Fruit fly (Drosophila melanogaster) whole organism, prepupa: ENCODE results near the gene Rdl.

Experiments used
- Blimp-1 ChIP-seq: fragments of 200-800 bp; sonication (Bioruptor generic); optimal IDR thresholded peaks from 3 replicates; lab custom pipeline; 2017; ENCODE audit warnings: missing biosample characterization, missing genetic modification characterization, mild to moderate bottlenecking, moderate library complexity, missing genetic modification reagents
- CG10669 ChIP-seq: fragments of 200-800 bp; sonication (Bioruptor generic); optimal IDR thresholded peaks from 3 replicates; lab custom pipeline; 2018; ENCODE audit warnings: missing biosample characterization, mild to moderate bottlenecking, missing genetic modification characterization, moderate library complexity
- CG11294 ChIP-seq: fragments of 200-800 bp; sonication (Bioruptor generic); IDR thresholded peaks from 2 replicates; pipeline ENCODE4 v1.3.6; 2022; ENCODE audit warnings: missing biosample characterization, missing genetic modification characterization
- CG11762 ChIP-seq: fragments of 200-800 bp; sonication (Bioruptor generic); optimal IDR thresholded peaks from 3 replicates; lab custom pipeline; 2016; ENCODE audit warnings: missing biosample characterization, missing genetic modification characterization; ENCODE audit not compliant: insufficient read depth
- CG15336 ChIP-seq: fragments of 200-800 bp; sonication (Bioruptor generic); IDR thresholded peaks from 2 replicates; pipeline ENCODE4 v1.3.6; 2022; ENCODE audit warnings: missing biosample characterization, missing genetic modification characterization
- CG1621 ChIP-seq: fragments of 200-800 bp; sonication (Bioruptor generic); optimal IDR thresholded peaks from 3 replicates; lab custom pipeline; 2018; ENCODE audit warnings: missing biosample characterization, mild to moderate bottlenecking, missing genetic modification characterization
- CG3032 ChIP-seq: fragments of 200-800 bp; optimal IDR thresholded peaks from 2 replicates; lab custom pipeline; 2019; ENCODE audit warnings: missing biosample characterization, mild to moderate bottlenecking, missing genetic modification characterization, moderate library complexity
- CG31627 ChIP-seq: fragments of 200-800 bp; sonication (Bioruptor generic); optimal IDR thresholded peaks from 3 replicates; lab custom pipeline; 2016; ENCODE audit warnings: missing biosample characterization, missing genetic modification characterization
- CG32006 ChIP-seq: fragments of 200-800 bp; sonication (Bioruptor generic); optimal IDR thresholded peaks from 3 replicates; lab custom pipeline; 2017; ENCODE audit warnings: missing biosample characterization, mild to moderate bottlenecking, missing genetic modification characterization
- CG34406 ChIP-seq: fragments of 200-800 bp; sonication (Bioruptor generic); optimal IDR thresholded peaks from 3 replicates; lab custom pipeline; 2016; ENCODE audit warnings: missing biosample characterization, missing genetic modification characterization
- CG3919 ChIP-seq: fragments of 200-800 bp; sonication (Bioruptor generic); optimal IDR thresholded peaks from 3 replicates; lab custom pipeline; 2016; ENCODE audit warnings: missing biosample characterization, missing genetic modification characterization
- CG6163 ChIP-seq: fragments of 200-800 bp; sonication (Bioruptor generic); IDR thresholded peaks from 3 replicates; pipeline ENCODE4 v1.3.6; 2022; ENCODE audit warnings: missing biosample characterization, missing genetic modification characterization
- CG6808 ChIP-seq: fragments of 200-800 bp; sonication (Bioruptor generic); optimal IDR thresholded peaks from 3 replicates; lab custom pipeline; 2017; ENCODE audit warnings: missing biosample characterization, missing genetic modification characterization, mild to moderate bottlenecking, moderate library complexity, missing genetic modification reagents
- CG7368 ChIP-seq: fragments of 200-800 bp; sonication (Bioruptor generic); optimal IDR thresholded peaks from 3 replicates; lab custom pipeline; 2016; ENCODE audit warnings: missing biosample characterization, missing genetic modification characterization
- CG8119 ChIP-seq: fragments of 200-800 bp; sonication (Bioruptor generic); IDR thresholded peaks from 3 replicates; pipeline ENCODE4 v1.3.6; 2022; ENCODE audit warnings: missing biosample characterization, missing genetic modification characterization
- CG8319 ChIP-seq: fragments of 200-800 bp; sonication (Bioruptor generic); optimal IDR thresholded peaks from 3 replicates; lab custom pipeline; 2016; ENCODE audit warnings: missing biosample characterization, missing genetic modification characterization
- CG8632 ChIP-seq: fragments of 200-800 bp; sonication (Bioruptor generic); optimal IDR thresholded peaks from 3 replicates; lab custom pipeline; 2016; ENCODE audit warnings: missing biosample characterization, missing genetic modification characterization
- CG9139 ChIP-seq: fragments of 200-800 bp; sonication (Bioruptor generic); optimal IDR thresholded peaks from 3 replicates; lab custom pipeline; 2017; ENCODE audit warnings: missing biosample characterization, mild to moderate bottlenecking, missing genetic modification characterization
- Eip78C ChIP-seq: fragments of 200-800 bp; sonication (Bioruptor generic); peaks from one replicate; lab custom pipeline; 2016; ENCODE audit warnings: missing biosample characterization, missing genetic modification characterization
- Eip93F ChIP-seq: fragments of 200-800 bp; sonication (Bioruptor generic); optimal IDR thresholded peaks from 2 replicates; lab custom pipeline; 2016; ENCODE audit warnings: missing biosample characterization, mild to moderate bottlenecking, missing genetic modification characterization
- Ets21C ChIP-seq: fragments of 200-800 bp; sonication (Bioruptor generic); optimal IDR thresholded peaks from 3 replicates; lab custom pipeline; 2016; ENCODE audit warnings: missing biosample characterization, missing genetic modification characterization
- Ets96B ChIP-seq: fragments of 200-800 bp; optimal IDR thresholded peaks from 2 replicates; lab custom pipeline; 2019; ENCODE audit warnings: missing biosample characterization, mild to moderate bottlenecking, missing genetic modification characterization, moderate library complexity
- Hr4 ChIP-seq: fragments of 200-800 bp; sonication (Bioruptor generic); optimal IDR thresholded peaks from 3 replicates; lab custom pipeline; 2016; ENCODE audit warnings: missing biosample characterization, missing genetic modification characterization
- Lpt ChIP-seq: fragments of 200-800 bp; sonication (Bioruptor generic); optimal IDR thresholded peaks from 3 replicates; lab custom pipeline; 2016; ENCODE audit warnings: missing biosample characterization, missing genetic modification characterization
- OdsH ChIP-seq: fragments of 200-800 bp; sonication (Bioruptor generic); optimal IDR thresholded peaks from 3 replicates; lab custom pipeline; 2016; ENCODE audit warnings: missing biosample characterization, missing genetic modification characterization
- Sox102F ChIP-seq: fragments of 200-800 bp; sonication (Bioruptor generic); optimal IDR thresholded peaks from 2 replicates; lab custom pipeline; 2016; ENCODE audit warnings: missing biosample characterization, mild to moderate bottlenecking, missing genetic modification characterization
- Sox14 ChIP-seq: fragments of 200-800 bp; sonication (Bioruptor generic); optimal IDR thresholded peaks from 3 replicates; lab custom pipeline; 2016; ENCODE audit warnings: missing biosample characterization, missing genetic modification characterization
- achi ChIP-seq: fragments of 200-800 bp; sonication (Bioruptor generic); optimal IDR thresholded peaks from 3 replicates; lab custom pipeline; 2016; ENCODE audit warnings: missing biosample characterization, missing genetic modification characterization
- dsx ChIP-seq: fragments of 200-800 bp; optimal IDR thresholded peaks from 3 replicates; lab custom pipeline; 2019; ENCODE audit warnings: missing biosample characterization, mild to moderate bottlenecking, missing genetic modification characterization, moderate library complexity; ENCODE audit not compliant: poor library complexity, severe bottlenecking
- eg ChIP-seq: fragments of 200-800 bp; sonication (Bioruptor generic); IDR thresholded peaks from 3 replicates; pipeline ENCODE4 v1.3.6; 2022; ENCODE audit warnings: missing biosample characterization, missing genetic modification characterization
- esn ChIP-seq: fragments of 200-800 bp; sonication (Bioruptor generic); optimal IDR thresholded peaks from 2 replicates; lab custom pipeline; 2016; ENCODE audit warnings: missing biosample characterization, mild to moderate bottlenecking, missing genetic modification characterization, moderate library complexity
- fd59A ChIP-seq: fragments of 200-800 bp; sonication (Bioruptor generic); optimal IDR thresholded peaks from 2 replicates; lab custom pipeline; 2017; ENCODE audit warnings: missing biosample characterization, mild to moderate bottlenecking, missing genetic modification characterization, missing genetic modification reagents
- fkh ChIP-seq: fragments of 200-800 bp; sonication (Bioruptor generic); optimal IDR thresholded peaks from 3 replicates; lab custom pipeline; 2017; ENCODE audit warnings: missing biosample characterization, mild to moderate bottlenecking, missing genetic modification characterization, moderate library complexity
- net ChIP-seq: fragments of 200-800 bp; sonication (Bioruptor generic); optimal IDR thresholded peaks from 3 replicates; lab custom pipeline; 2016; ENCODE audit warnings: missing biosample characterization, missing genetic modification characterization
- pdm3 ChIP-seq: fragments of 200-800 bp; sonication (Bioruptor generic); optimal IDR thresholded peaks from 3 replicates; lab custom pipeline; 2016; ENCODE audit warnings: missing biosample characterization, missing genetic modification characterization
- spab ChIP-seq: fragments of 200-800 bp; sonication (Bioruptor generic); optimal IDR thresholded peaks from 2 replicates; lab custom pipeline; 2017; ENCODE audit warnings: missing biosample characterization, mild to moderate bottlenecking, missing genetic modification characterization, missing genetic modification reagents
- svp ChIP-seq: fragments of 200-800 bp; sonication (Bioruptor generic); peaks from one replicate; lab custom pipeline; 2016; ENCODE audit warnings: missing biosample characterization, missing genetic modification characterization
- topi ChIP-seq: fragments of 200-800 bp; sonication (Bioruptor generic); optimal IDR thresholded peaks from 3 replicates; lab custom pipeline; 2016; ENCODE audit warnings: missing biosample characterization, missing genetic modification characterization
- vri ChIP-seq: fragments of 200-800 bp; sonication (Bioruptor generic); optimal IDR thresholded peaks from 3 replicates; lab custom pipeline; 2016; ENCODE audit warnings: missing biosample characterization, mild to moderate bottlenecking, missing genetic modification characterization

Rdl gene

DNA sequence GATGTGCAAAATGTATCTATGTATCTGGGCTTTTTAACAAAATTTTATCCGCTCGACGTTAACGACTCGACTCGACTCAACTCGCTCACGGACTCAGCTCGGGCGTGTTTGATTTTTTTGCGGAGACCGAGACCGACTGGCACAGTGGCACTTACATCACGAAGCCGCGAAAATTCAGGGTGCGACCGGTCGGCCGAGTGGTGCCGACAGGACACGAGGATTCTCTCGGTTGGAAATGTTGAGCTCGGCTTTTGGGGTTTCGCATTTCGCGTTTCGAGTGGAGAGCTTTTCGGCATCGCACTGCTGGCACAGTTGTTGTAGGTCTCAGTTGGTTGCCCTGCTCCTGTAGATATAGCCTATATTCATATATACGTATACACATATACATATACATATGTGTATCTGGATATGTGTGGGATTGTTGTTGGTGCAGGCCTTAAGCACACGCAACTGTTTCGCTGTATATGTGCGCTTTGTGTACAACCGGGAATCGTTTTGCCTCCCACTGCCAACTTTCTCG lies at the start of gene Rdl:
Gene Rdl, minus strand, starts transcription at position 97 of the 520 bp plus-strand sequence.
- TF ChIP-seq spab (GFP tag; lab: Kevin White, UChicago): no peak
- TF ChIP-seq Ets21C: no peak
- peak; percentile 36 for TF ChIP-seq svp (GFP tag; lab: Kevin White, UChicago)

dm6 chr3L:9211302-9211930 lies 29.5 kb upstream of the Rdl start, which contains the start of gene CG4476:
TSS of gene CG4476 (plus strand) at chr3L:9211880.
- TF ChIP-seq CG9139 (GFP tag; lab: Kevin White, UChicago) (no peak), vri (GFP tag; lab: Kevin White, UChicago) (no peak), Ets21C (no peak), svp (GFP tag; lab: Kevin White, UChicago) (peak; percentile 50), Hr4 (no peak), CG1621 (tag; lab: Kevin White, UChicago) (peak; percentile 48), fd59A (GFP tag; lab: Kevin White, UChicago) (no peak), net (GFP tag; lab: Kevin White, UChicago) (no peak)

- TF ChIP-seq Hr4 (no peak), fd59A (GFP tag; lab: Kevin White, UChicago) (no peak), Ets21C (no peak), fkh (GFP tag; lab: Kevin White, UChicago) (peak; percentile 79), Ets96B (tag; lab: Kevin White, UChicago) (no peak), CG6808 (GFP tag; lab: Kevin White, UChicago) (no peak), Eip78C (GFP tag; lab: Kevin White, UChicago) (peak; percentile 62), Blimp-1 (GFP tag; lab: Kevin White, UChicago) (no peak), CG7368 (GFP tag; lab: Kevin White, UChicago) (no peak), CG15336 (GFP tag; lab: Robert Waterston, UW) (no peak), Eip93F (GFP tag; lab: Kevin White, UChicago) (no peak), svp (GFP tag; lab: Kevin White, UChicago) (no peak), CG10669 (GFP tag; lab: Kevin White, UChicago) (no peak), Lpt (GFP tag; lab: Kevin White, UChicago) (no peak), topi (no peak), CG6163 (0 out of 3 replicates have a peak, but pooled peaks have one; percentile 28), CG1621 (tag; lab: Kevin White, UChicago) (no peak), Sox14 (no peak), Sox102F (GFP tag; lab: Kevin White, UChicago) (no peak), CG9139 (GFP tag; lab: Kevin White, UChicago) (no peak)
Measured at dm6 chr3L:9209665-9210064, 27.7 kb upstream of the Rdl start.

DNA sequence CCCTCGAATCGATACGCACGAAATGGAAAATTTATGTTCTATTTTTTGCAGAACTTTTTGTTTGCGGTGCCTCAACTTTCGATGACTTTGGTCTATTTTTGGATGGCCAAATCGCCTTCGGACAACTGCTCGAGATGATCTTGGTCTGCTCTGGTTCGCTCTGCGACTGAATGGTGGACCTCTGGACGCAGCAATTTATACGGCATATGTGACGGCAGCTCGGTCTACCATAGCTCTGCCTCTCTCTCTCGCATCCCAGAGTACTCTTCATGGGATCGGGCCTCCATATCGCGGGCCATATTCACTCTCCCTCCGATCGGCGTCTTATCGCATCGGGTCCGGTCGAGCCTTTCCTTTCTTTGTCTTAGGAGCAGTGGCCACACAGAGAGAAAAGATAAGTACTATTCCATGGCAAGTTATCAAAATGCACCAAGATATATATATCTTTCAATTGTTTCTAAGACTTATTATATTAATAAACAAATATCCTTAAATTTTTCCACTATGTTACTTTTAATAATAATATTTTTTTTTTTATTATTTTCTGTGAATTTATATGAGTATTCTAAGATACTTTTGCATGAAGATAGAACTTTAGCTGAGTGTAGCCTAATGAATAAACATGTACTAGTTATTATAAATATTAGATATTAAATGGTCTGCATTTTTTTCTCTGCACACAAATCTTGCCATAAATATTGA lies 26.9 kb upstream of the Rdl start, which contains the start of gene Slc45-1:
Gene Slc45-1, minus strand, starts transcription at position 150 of the 702 bp plus-strand sequence.
- peak; percentile 59 for TF ChIP-seq Sox14
- TF ChIP-seq CG31627: no peak
- peak; percentile 8 for TF ChIP-seq CG8319
- TF ChIP-seq vri (GFP tag; lab: Kevin White, UChicago): no peak
- TF ChIP-seq Eip93F (GFP tag; lab: Kevin White, UChicago): no peak
- TF ChIP-seq CG3919: peak; percentile 52
- TF ChIP-seq Lpt (GFP tag; lab: Kevin White, UChicago): peak; percentile 43
- no peak for TF ChIP-seq fkh (GFP tag; lab: Kevin White, UChicago)
- peak; percentile 49 for TF ChIP-seq CG8632 (GFP tag; lab: Kevin White, UChicago)
- peak; percentile 58 for TF ChIP-seq OdsH (GFP tag; lab: Kevin White, UChicago)
- TF ChIP-seq CG11762: no peak
- no peak for TF ChIP-seq topi
- TF ChIP-seq CG1621 (tag; lab: Kevin White, UChicago): no peak
- peak; percentile 75 for TF ChIP-seq CG15336 (GFP tag; lab: Robert Waterston, UW)
- TF ChIP-seq esn (GFP tag; lab: Kevin White, UChicago): no peak
- peak; percentile 67 for TF ChIP-seq eg (GFP tag; lab: Robert Waterston, UW)
- TF ChIP-seq CG6163: peak; percentile 62; the same call in 2 of the 3 replicates
- TF ChIP-seq CG10669 (GFP tag; lab: Kevin White, UChicago): peak; percentile 37
- TF ChIP-seq Ets21C: no peak
- TF ChIP-seq CG6808 (GFP tag; lab: Kevin White, UChicago): peak; percentile 21
- peak; percentile 15 for TF ChIP-seq pdm3 (GFP tag; lab: Kevin White, UChicago)
- TF ChIP-seq Hr4: peak; percentile 41
- TF ChIP-seq CG11294: no peak; the same call in 1 of the 2 replicates
- TF ChIP-seq dsx (GFP tag; lab: Kevin White, UChicago): peak; percentile 25
- TF ChIP-seq CG3032: no peak
- TF ChIP-seq achi (GFP tag; lab: Kevin White, UChicago): peak; percentile 57
- no peak for TF ChIP-seq Sox102F (GFP tag; lab: Kevin White, UChicago)
- TF ChIP-seq CG34406 (GFP tag; lab: Kevin White, UChicago): peak; percentile 13
- peak; percentile 83 for TF ChIP-seq CG32006 (GFP tag; lab: Kevin White, UChicago)
- peak; percentile 73 for TF ChIP-seq CG8119 (GFP tag; lab: Robert Waterston, UW)
- peak; percentile 77 for TF ChIP-seq Eip78C (GFP tag; lab: Kevin White, UChicago)
- peak; percentile 59 for TF ChIP-seq Ets96B (tag; lab: Kevin White, UChicago)
